Fruit fly (Drosophila melanogaster) whole organism, embryonic: ENCODE results near the gene mTerf3.

ENCODE experiments used
- BEAF-32 ChIP-seq: fragments of 200-800 bp; sonication (Bioruptor generic); optimal IDR thresholded peaks from 3 replicates; lab custom pipeline; 2017; ENCODE audit warnings: missing biosample characterization, missing genetic modification characterization, mild to moderate bottlenecking, moderate library complexity, missing genetic modification reagents
- C15 ChIP-seq: fragments of 200-800 bp; sonication (Bioruptor generic); IDR thresholded peaks from 3 replicates; pipeline ENCODE4 v1.3.6; 2022; ENCODE audit warnings: missing biosample characterization, missing genetic modification characterization
- CG10274 ChIP-seq: fragments of 200-800 bp; sonication (Bioruptor generic); optimal IDR thresholded peaks from 3 replicates; lab custom pipeline; 2017; ENCODE audit warnings: missing biosample characterization, mild to moderate bottlenecking, missing genetic modification characterization
- CG10321 ChIP-seq: fragments of 200-800 bp; sonication (Bioruptor generic); IDR thresholded peaks from 2 replicates; pipeline ENCODE4 v1.3.6; 2022; ENCODE audit warnings: missing biosample characterization, missing genetic modification characterization
- CG10543 ChIP-seq: fragments of 200-800 bp; sonication (Bioruptor generic); optimal IDR thresholded peaks from 3 replicates; lab custom pipeline; 2017; ENCODE audit warnings: missing biosample characterization, mild to moderate bottlenecking, missing genetic modification characterization, moderate library complexity
- CG10565 ChIP-seq: fragments of 200-800 bp; sonication (Bioruptor generic); optimal IDR thresholded peaks from 3 replicates; lab custom pipeline; 2016; ENCODE audit warnings: missing biosample characterization, mild to moderate bottlenecking, missing genetic modification characterization
- CG11696 ChIP-seq: fragments of 200-800 bp; sonication (Bioruptor generic); IDR thresholded peaks from 2 replicates; pipeline ENCODE4 v1.3.6; 2022; ENCODE audit warnings: missing biosample characterization, missing genetic modification characterization
- CG12299 ChIP-seq: fragments of 200-800 bp; sonication (Bioruptor generic); optimal IDR thresholded peaks from 2 replicates; lab custom pipeline; 2018; ENCODE audit warnings: missing biosample characterization, mild to moderate bottlenecking, missing genetic modification characterization
- CG13296 ChIP-seq: fragments of 200-800 bp; sonication (Bioruptor generic); optimal IDR thresholded peaks from 3 replicates; lab custom pipeline; 2018; ENCODE audit warnings: missing biosample characterization, mild to moderate bottlenecking, missing genetic modification characterization
- CG15011 ChIP-seq: fragments of 200-800 bp; sonication (Bioruptor generic); optimal IDR thresholded peaks from 3 replicates; lab custom pipeline; 2018; ENCODE audit warnings: missing biosample characterization, mild to moderate bottlenecking, missing genetic modification characterization
- CG15269 ChIP-seq: fragments of 200-800 bp; sonication (Bioruptor generic); optimal IDR thresholded peaks from 2 replicates; lab custom pipeline; 2018; ENCODE audit warnings: missing biosample characterization, mild to moderate bottlenecking, missing genetic modification characterization, moderate library complexity
- CG16779 ChIP-seq: fragments of 200-800 bp; sonication (Bioruptor generic); IDR thresholded peaks from 2 replicates; pipeline ENCODE4 v1.3.6; 2022; ENCODE audit warnings: missing biosample characterization, missing genetic modification characterization
- CG17802 ChIP-seq: fragments of 200-800 bp; sonication (Bioruptor generic); optimal IDR thresholded peaks from 2 replicates; lab custom pipeline; 2018; ENCODE audit warnings: missing biosample characterization, mild to moderate bottlenecking, missing genetic modification characterization, moderate library complexity
- CG2129 ChIP-seq: fragments of 200-800 bp; sonication (Bioruptor generic); IDR thresholded peaks from 2 replicates; pipeline ENCODE4 v1.3.6; 2022; ENCODE audit warnings: missing biosample characterization, missing genetic modification characterization; ENCODE audit not compliant: partially characterized antibody
- CG2889 ChIP-seq: fragments of 200-800 bp; sonication (Bioruptor generic); IDR thresholded peaks from 3 replicates; pipeline ENCODE4 v1.3.6; 2022; ENCODE audit warnings: missing biosample characterization, missing genetic modification characterization
- CG33557 ChIP-seq: fragments of 200-800 bp; sonication (Bioruptor generic); optimal IDR thresholded peaks from 2 replicates; lab custom pipeline; 2019; ENCODE audit warnings: missing biosample characterization, mild to moderate bottlenecking, missing genetic modification characterization, moderate library complexity
- CG43689 ChIP-seq: fragments of 200-800 bp; sonication (Bioruptor generic); IDR thresholded peaks from 2 replicates; pipeline ENCODE4 v1.3.6; 2022; ENCODE audit warnings: missing biosample characterization, missing genetic modification characterization
- CG6765 ChIP-seq: fragments of 200-800 bp; sonication (Bioruptor generic); optimal IDR thresholded peaks from 3 replicates; lab custom pipeline; 2017; ENCODE audit warnings: missing biosample characterization, mild to moderate bottlenecking, missing genetic modification characterization
- CG8290 ChIP-seq, 3 experiments: fragments of 200-800 bp; sonication (Bioruptor generic); optimal IDR thresholded peaks; 2 replicates each; lab custom pipeline; 2016 to 2019; ENCODE audit warnings: missing biosample characterization in 3 of 3, missing genetic modification characterization in 3 of 3, mild to moderate bottlenecking in 2 of 3, moderate library complexity in 1 of 3
- CG8924 ChIP-seq: fragments of 200-800 bp; optimal IDR thresholded peaks from 3 replicates; lab custom pipeline; 2019; ENCODE audit warnings: missing biosample characterization, mild to moderate bottlenecking, missing genetic modification characterization, moderate library complexity
- Fer3 ChIP-seq: fragments of 200-800 bp; sonication (Bioruptor generic); optimal IDR thresholded peaks from 2 replicates; lab custom pipeline; 2018; ENCODE audit warnings: missing biosample characterization, mild to moderate bottlenecking, missing genetic modification characterization, moderate library complexity
- H15 ChIP-seq: fragments of 200-800 bp; sonication (Bioruptor generic); IDR thresholded peaks from 3 replicates; pipeline ENCODE4 v1.3.6; 2022; ENCODE audit warnings: missing biosample characterization, missing genetic modification characterization
- HLH3B ChIP-seq: fragments of 200-800 bp; sonication (Bioruptor generic); IDR thresholded peaks from 2 replicates; pipeline ENCODE4 v1.3.6; 2022; ENCODE audit warnings: missing biosample characterization, missing genetic modification characterization
- HmgZ ChIP-seq: fragments of 200-800 bp; sonication (Bioruptor generic); optimal IDR thresholded peaks from 2 replicates; lab custom pipeline; 2018; ENCODE audit warnings: missing biosample characterization, mild to moderate bottlenecking, missing genetic modification characterization
- Hr39 ChIP-seq: fragments of >200 bp; optimal IDR thresholded peaks from 2 replicates; lab custom pipeline; 2017
- PHDP ChIP-seq: fragments of 200-800 bp; sonication (Bioruptor generic); optimal IDR thresholded peaks from 3 replicates; lab custom pipeline; 2018; ENCODE audit warnings: missing biosample characterization, mild to moderate bottlenecking, missing genetic modification characterization, moderate library complexity
- Stat92E ChIP-seq, 3 experiments: fragments of >200 bp in 2 of 3; fragments of 200-800 bp in 1 of 3; sonication (Bioruptor generic) in 1 of 3; optimal IDR thresholded peaks; 2 replicates each; lab custom pipeline; 2017 to 2019; ENCODE audit warnings: missing biosample characterization in 3 of 3, missing genetic modification characterization in 3 of 3, mild to moderate bottlenecking in 1 of 3, moderate library complexity in 1 of 3
- Tbp ChIP-seq: fragments of >200 bp; optimal IDR thresholded peaks from 2 replicates; lab custom pipeline; 2018; ENCODE audit warnings: missing biosample characterization, missing genetic modification characterization
- Usf ChIP-seq: fragments of 200-800 bp; sonication (Bioruptor generic); optimal IDR thresholded peaks from 2 replicates; lab custom pipeline; 2017; ENCODE audit warnings: missing genotype, missing biosample characterization, missing genetic modification characterization
- crp ChIP-seq, 2 experiments: fragments of 200-800 bp; sonication (Bioruptor generic); optimal IDR thresholded peaks; 2 replicates in 1 of 2; 3 replicates in 1 of 2; lab custom pipeline; 2017; ENCODE audit warnings: missing biosample characterization in 2 of 2, missing genetic modification characterization in 2 of 2, mild to moderate bottlenecking in 1 of 2, moderate library complexity in 1 of 2
- en ChIP-seq: fragments of 200-800 bp; sonication (Bioruptor generic); optimal IDR thresholded peaks from 2 replicates; lab custom pipeline; 2016; ENCODE audit warnings: missing biosample characterization, missing genetic modification characterization
- esg ChIP-seq: fragments of 200-800 bp; sonication (Bioruptor generic); conservative IDR thresholded peaks from 2 replicates; pipeline ENCODE4 v1.3.6; 2022; ENCODE audit warnings: missing biosample characterization, missing genetic modification characterization
- eve ChIP-seq, 2 experiments: fragments of >200 bp; optimal IDR thresholded peaks; 2 replicates each; lab custom pipeline; 2017; ENCODE audit warnings: missing biosample characterization in 2 of 2, missing genetic modification characterization in 2 of 2
- eyg ChIP-seq: fragments of 200-800 bp; sonication (Bioruptor generic); optimal IDR thresholded peaks from 3 replicates; lab custom pipeline; 2016; ENCODE audit warnings: missing biosample characterization, missing genetic modification characterization
- fd102C ChIP-seq: fragments of 200-800 bp; sonication (Bioruptor generic); optimal IDR thresholded peaks from 2 replicates; lab custom pipeline; 2018; ENCODE audit warnings: missing biosample characterization, mild to moderate bottlenecking, missing genetic modification characterization, moderate library complexity
- gcm ChIP-seq: fragments of 200-800 bp; sonication (Bioruptor generic); optimal IDR thresholded peaks from 2 replicates; lab custom pipeline; 2019; ENCODE audit warnings: missing biosample characterization, mild to moderate bottlenecking, missing genetic modification characterization, moderate library complexity
- grn ChIP-seq: fragments of 200-800 bp; sonication (Bioruptor generic); optimal IDR thresholded peaks from 3 replicates; lab custom pipeline; 2017; ENCODE audit warnings: missing biosample characterization, missing genetic modification characterization
- lilli ChIP-seq: fragments of 200-800 bp; sonication (Bioruptor generic); optimal IDR thresholded peaks from 3 replicates; lab custom pipeline; 2016; ENCODE audit warnings: missing biosample characterization, missing genetic modification characterization
- lmd ChIP-seq: fragments of 200-800 bp; sonication (Bioruptor generic); IDR thresholded peaks from 2 replicates; pipeline ENCODE4 v1.3.6; 2022; ENCODE audit warnings: missing biosample characterization, missing genetic modification characterization
- luna ChIP-seq: fragments of 200-800 bp; sonication (Bioruptor generic); optimal IDR thresholded peaks from 2 replicates; lab custom pipeline; 2016; ENCODE audit warnings: missing biosample characterization, missing genetic modification characterization
- nmo ChIP-seq: fragments of 200-800 bp; sonication (Bioruptor generic); optimal IDR thresholded peaks from 2 replicates; lab custom pipeline; 2018; ENCODE audit warnings: missing biosample characterization, mild to moderate bottlenecking, missing genetic modification characterization, moderate library complexity
- odd ChIP-seq: fragments of 200-800 bp; sonication (Bioruptor generic); optimal IDR thresholded peaks from 2 replicates; lab custom pipeline; 2017; ENCODE audit warnings: missing biosample characterization, mild to moderate bottlenecking, missing genetic modification characterization
- onecut ChIP-seq: fragments of 200-800 bp; sonication (Bioruptor generic); IDR thresholded peaks from 2 replicates; pipeline ENCODE4 v1.3.6; 2022; ENCODE audit warnings: missing biosample characterization, missing genetic modification characterization
- sd ChIP-seq: fragments of 200-800 bp; sonication (Bioruptor generic); optimal IDR thresholded peaks from 3 replicates; lab custom pipeline; 2018; ENCODE audit warnings: missing biosample characterization, mild to moderate bottlenecking, missing genetic modification characterization, moderate library complexity
- so ChIP-seq: fragments of 200-800 bp; sonication (Bioruptor generic); IDR thresholded peaks from 3 replicates; pipeline ENCODE4 v1.3.6; 2022; ENCODE audit warnings: missing biosample characterization, missing genetic modification characterization
- stc ChIP-seq: fragments of 200-800 bp; sonication (Bioruptor generic); IDR thresholded peaks from 2 replicates; pipeline ENCODE4 v1.3.6; 2022; ENCODE audit warnings: missing biosample characterization, missing genetic modification characterization
- tio ChIP-seq: fragments of 200-800 bp; sonication (Bioruptor generic); optimal IDR thresholded peaks from 2 replicates; lab custom pipeline; 2017; ENCODE audit warnings: missing biosample characterization, missing genetic modification characterization, inconsistent platforms
- twi ChIP-seq: fragments of 200-800 bp; optimal IDR thresholded peaks from 2 replicates; lab custom pipeline; 2019; ENCODE audit warnings: missing biosample characterization, mild to moderate bottlenecking, missing genetic modification characterization, moderate library complexity
- tx ChIP-seq: fragments of 200-800 bp; sonication (Bioruptor generic); optimal IDR thresholded peaks from 2 replicates; lab custom pipeline; 2016; ENCODE audit warnings: missing biosample characterization, missing genetic modification characterization

The mTerf3 gene

DNA sequence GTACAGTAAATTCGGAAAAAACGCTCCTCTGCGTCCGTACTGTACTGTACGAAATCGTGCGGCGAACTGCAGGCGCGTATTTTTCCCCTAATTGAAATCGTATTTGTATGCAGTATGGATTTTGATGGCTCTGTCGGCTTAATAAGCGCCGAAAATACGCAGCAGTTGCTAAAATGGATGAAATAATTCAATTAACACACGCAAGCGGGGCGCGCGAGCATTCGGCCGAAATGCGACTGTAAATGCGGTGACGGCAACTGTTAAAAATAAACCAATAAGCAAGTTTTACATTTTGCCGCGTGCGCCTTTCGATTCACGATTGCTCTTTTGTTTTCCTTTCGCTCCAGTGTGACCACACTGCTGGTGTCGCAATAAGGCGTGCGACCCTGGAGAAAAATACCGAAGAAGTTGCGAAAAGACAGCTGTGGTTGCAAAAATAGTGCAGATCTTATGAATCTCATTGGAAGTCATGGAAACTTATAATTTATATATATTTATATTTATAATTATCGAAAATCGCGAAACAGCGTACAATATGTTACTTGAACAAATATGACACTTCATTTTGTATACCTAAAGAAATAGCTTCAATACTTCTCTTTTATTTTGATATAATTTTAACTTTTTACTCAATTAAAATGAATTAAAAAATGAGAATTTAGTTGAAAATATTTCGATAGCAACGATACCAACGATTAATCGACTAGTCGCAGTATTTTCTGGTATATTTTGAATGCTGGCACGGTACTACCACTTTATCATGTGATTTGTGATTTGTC is 47.4 kb downstream of the mTerf3 start, which contains the start of the genes CG32428 and CG5969 (continued):
- TF ChIP-seq Stat92E (GFP tag; optimal IDR thresholded peaks at IDR 0.05; lab: Kevin White, UChicago) (no peak), twi (tag; lab: Kevin White, UChicago) (peak; percentile 14), crp (GFP tag; optimal IDR thresholded peaks at IDR 0.05; lab: Kevin White, UChicago) (peak in 1 of 2 experiments; percentile 74), CG10274 (no peak), luna (GFP tag; lab: Kevin White, UChicago) (no peak), lilli (GFP tag; lab: Kevin White, UChicago) (peak; percentile 34), CG15269 (peak; percentile 70), CG2129 (no peak), tx (no peak), gcm (GFP tag; lab: Kevin White, UChicago) (peak; percentile 32), BEAF-32 (peak; percentile 52), grn (no peak), en (GFP tag; lab: Kevin White, UChicago) (no peak), HmgZ (tag; lab: Kevin White, UChicago) (peak; percentile 20), CG12299 (peak; percentile 19), CG13296 (GFP tag; lab: Kevin White, UChicago) (peak; percentile 44), eyg (no peak), tio (no peak), esg (GFP tag; lab: Robert Waterston, UW) (peak; percentile 52), CG2889 (GFP tag; lab: Robert Waterston, UW) (no peak; the same call in 2 of the 3 replicates), CG8924 (tag; lab: Kevin White, UChicago) (peak; percentile 70), CG10321 (GFP tag; lab: Robert Waterston, UW) (0 out of 2 replicates have a peak, but pooled peaks have one; percentile 7), CG43689 (GFP tag; lab: Robert Waterston, UW) (no peak), lmd (GFP tag; lab: Robert Waterston, UW) (peak; percentile 64), stc (GFP tag; lab: Robert Waterston, UW) (no peak), CG16779 (GFP tag; lab: Robert Waterston, UW) (no peak), CG17802 (tag; lab: Kevin White, UChicago) (peak; percentile 3), nmo (peak; percentile 74), CG33557 (GFP tag; lab: Kevin White, UChicago) (no peak), so (GFP tag; lab: Robert Waterston, UW) (no peak), sd (tag; lab: Kevin White, UChicago) (peak; percentile 69), H15 (GFP tag; lab: Robert Waterston, UW) (peak; percentile 50; the same call in 2 of the 3 replicates), CG10565 (no peak), CG6765 (peak; percentile 12), CG8290 (GFP tag; optimal IDR thresholded peaks at IDR 0.05; lab: Kevin White, UChicago) (no peak), CG8290 (tag; optimal IDR thresholded peaks at IDR 0.05; lab: Kevin White, UChicago) (peak in 1 of 2 experiments; percentile 58), HLH3B (GFP tag; lab: Robert Waterston, UW) (no peak), PHDP (tag; lab: Kevin White, UChicago) (peak; percentile 64), CG11696 (GFP tag; lab: Robert Waterston, UW) (peak; percentile 92), CG15011 (GFP tag; lab: Kevin White, UChicago) (no peak), eve (GFP tag; optimal IDR thresholded peaks at IDR 0.05; lab: Kevin White, UChicago) (no peak), Fer3 (peak; percentile 73), onecut (GFP tag; lab: Robert Waterston, UW) (peak; percentile 22; the same call in 1 of the 2 replicates), Usf (GFP tag; lab: Kevin White, UChicago) (peak; percentile 55), Tbp (no peak), Hr39 (lab: Kevin White, UChicago) (no peak), fd102C (GFP tag; lab: Kevin White, UChicago) (no peak), CG10543 (no peak), C15 (GFP tag; lab: Robert Waterston, UW) (no peak), odd (GFP tag; lab: Kevin White, UChicago) (peak; percentile 15)
